Worm (Caenorhabditis elegans): Measurements from ENCODE around the gene F40F8.5.

The F40F8.5 gene

DNA sequence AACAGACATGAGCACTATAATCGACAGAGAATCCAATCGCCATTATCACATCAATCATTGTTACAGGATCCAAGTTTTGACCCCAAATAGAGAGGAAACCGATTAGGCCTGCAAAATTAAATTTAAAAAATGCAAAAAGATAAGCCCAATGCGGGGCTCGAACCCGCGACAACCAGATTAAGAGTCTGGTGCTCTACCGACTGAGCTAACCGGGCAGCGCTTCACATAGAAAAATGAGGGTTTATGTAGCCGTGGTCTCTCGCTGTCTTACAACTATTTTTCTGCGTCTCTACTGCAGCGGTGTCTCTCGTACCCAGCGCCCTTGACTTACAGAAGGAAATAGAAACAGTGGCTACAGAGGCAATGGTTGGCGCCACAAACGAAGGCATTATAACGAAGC is 22.9 kb upstream of the F40F8.5 start (continued):
- TF ChIP-seq Y95B8A.8 (GFP tag; IDR thresholded peaks at IDR 0.05) (0 out of 2 replicates have a peak, but pooled peaks have one; percentile 47), fkh-3 (tag; optimal IDR thresholded peaks at IDR 0.05) (peak; percentile 3), zim-3 (tag; optimal IDR thresholded peaks at IDR 0.05) (no peak), lsy-27 (tag; optimal IDR thresholded peaks at IDR 0.05; ENCODE audit: borderline replicate concordance, insufficient read depth) (no peak), zfh-2 (GFP tag; conservative IDR thresholded peaks at IDR 0.05) (0 out of 2 replicates have a peak, but pooled peaks have one; percentile 19), aptf-3 (GFP tag; IDR thresholded peaks at IDR 0.05) (no peak), dpff-1 (tag; optimal IDR thresholded peaks at IDR 0.05) (no peak), ceh-91 (GFP tag; IDR thresholded peaks at IDR 0.05) (no peak), madf-6 (GFP tag; IDR thresholded peaks at IDR 0.05) (peak; percentile 58), athp-1 (tag; optimal IDR thresholded peaks at IDR 0.05) (peak; percentile 45), rpc-1 (optimal IDR thresholded peaks at IDR 0.05) (peak; percentile 74), rpc-1 (tag; optimal IDR thresholded peaks at IDR 0.05) (peak; percentile 88), hmg-1.2 (GFP tag; IDR thresholded peaks at IDR 0.05) (peak; percentile 86), ztf-6 (GFP tag; IDR thresholded peaks at IDR 0.05) (0 out of 2 replicates have a peak, but pooled peaks have one; percentile 52), Y67H2A.10 (GFP tag; conservative IDR thresholded peaks at IDR 0.05) (no peak), egl-44 (GFP tag; IDR thresholded peaks at IDR 0.05) (peak; percentile 68; the same call in 1 of the 2 replicates), ztf-28 (GFP tag; IDR thresholded peaks at IDR 0.05) (0 out of 2 replicates have a peak, but pooled peaks have one; percentile 51), snpc-4 (GFP tag; optimal IDR thresholded peaks at IDR 0.05) (peak; percentile 36), snpc-4 (tag; optimal IDR thresholded peaks at IDR 0.05) (peak; percentile 10 to 83 (median 71)), egrh-3 (GFP tag; IDR thresholded peaks at IDR 0.05) (no peak; the same call in 1 of the 2 replicates), unc-62 (GFP tag; optimal IDR thresholded peaks at IDR 0.05) (no peak), let-607 (tag; optimal IDR thresholded peaks at IDR 0.05) (peak in 1 of 2 experiments; percentile 33), somi-1 (GFP tag; optimal IDR thresholded peaks at IDR 0.05) (no peak), F39B2.1 (GFP tag; IDR thresholded peaks at IDR 0.05) (no peak), nfyb-1 (GFP tag; IDR thresholded peaks at IDR 0.05) (peak; percentile 68), mxl-1 (tag; optimal IDR thresholded peaks at IDR 0.05) (peak; percentile 82), rcor-1 (GFP tag; IDR thresholded peaks at IDR 0.05) (peak; percentile 56; the same call in 1 of the 2 replicates), snpc-3.4 (tag; optimal IDR thresholded peaks at IDR 0.05) (peak; percentile 45), him-1 (tag; optimal IDR thresholded peaks at IDR 0.05) (peak; percentile 84), ztf-22 (GFP tag; optimal IDR thresholded peaks at IDR 0.05) (no peak), madf-8 (GFP tag; conservative IDR thresholded peaks at IDR 0.05) (peak; percentile 19; the same call in 1 of the 2 replicates), snpc-1.1 (tag; optimal IDR thresholded peaks at IDR 0.05; ENCODE audit: insufficient read depth) (peak; percentile 19), die-1 (tag; optimal IDR thresholded peaks at IDR 0.05) (peak; percentile 88), ztf-18 (tag; optimal IDR thresholded peaks at IDR 0.05) (peak; percentile 63), hrde-1 (tag; optimal IDR thresholded peaks at IDR 0.05; ENCODE audit: borderline replicate concordance) (peak; percentile 58), F22D6.2 (tag; optimal IDR thresholded peaks at IDR 0.05) (no peak), ekl-4 (GFP tag; IDR thresholded peaks at IDR 0.05) (peak; percentile 59; the same call in 1 of the 2 replicates), tbp1 (GFP tag; optimal IDR thresholded peaks at IDR 0.05) (peak; percentile 98), F57C9.4 (tag; optimal IDR thresholded peaks at IDR 0.05) (no peak), snpc-1.3 (tag; optimal IDR thresholded peaks at IDR 0.05; ENCODE audit: insufficient read depth) (peak; percentile 58), F37B4.10 (GFP tag; IDR thresholded peaks at IDR 0.05) (no peak), nhr-179 (tag; optimal IDR thresholded peaks at IDR 0.05) (no peak), lin-26 (GFP tag; IDR thresholded peaks at IDR 0.05) (peak; percentile 84), attf-5 (GFP tag; optimal IDR thresholded peaks at IDR 0.05) (peak; percentile 51), rec-8 (tag; optimal IDR thresholded peaks at IDR 0.05) (peak in 1 of 2 experiments; percentile 54), lsl-1 (GFP tag; optimal IDR thresholded peaks at IDR 0.05) (peak; percentile 47), mes-4 (tag; optimal IDR thresholded peaks at IDR 0.05) (peak; percentile 36), T26A5.8 (tag; optimal IDR thresholded peaks at IDR 0.05) (no peak)
